Fruit fly (Drosophila melanogaster) whole organism, embryonic: Measurements from ENCODE around the gene EAChm.

Experiments used
- Ada2b ChIP-seq: fragments of 200-800 bp; sonication (Bioruptor generic); IDR thresholded peaks from 2 replicates; pipeline ENCODE4 v1.3.6; 2022; ENCODE audit warnings: missing biosample characterization, missing genetic modification characterization
- Antp ChIP-seq: fragments of 200-800 bp; sonication (Bioruptor generic); optimal IDR thresholded peaks from 3 replicates; lab custom pipeline; 2016; ENCODE audit warnings: missing biosample characterization, missing genetic modification characterization
- B-H2 ChIP-seq: fragments of 200-800 bp; sonication (Bioruptor generic); optimal IDR thresholded peaks from 2 replicates; lab custom pipeline; 2018; ENCODE audit warnings: missing biosample characterization, mild to moderate bottlenecking, missing genetic modification characterization
- Bteb2 ChIP-seq: fragments of 200-800 bp; sonication (Bioruptor generic); optimal IDR thresholded peaks from 2 replicates; lab custom pipeline; 2016; ENCODE audit warnings: missing biosample characterization, missing genetic modification characterization
- CG10543 ChIP-seq: fragments of 200-800 bp; sonication (Bioruptor generic); optimal IDR thresholded peaks from 3 replicates; lab custom pipeline; 2017; ENCODE audit warnings: missing biosample characterization, mild to moderate bottlenecking, missing genetic modification characterization, moderate library complexity
- CG11560 ChIP-seq: fragments of 200-800 bp; sonication (Bioruptor generic); IDR thresholded peaks from 3 replicates; pipeline ENCODE4 v1.3.6; 2022; ENCODE audit warnings: missing biosample characterization, missing genetic modification characterization
- CG12219 ChIP-seq: fragments of 200-800 bp; sonication (Bioruptor generic); optimal IDR thresholded peaks from 3 replicates; lab custom pipeline; 2018; ENCODE audit warnings: missing biosample characterization, mild to moderate bottlenecking, missing genetic modification characterization
- CG12769 ChIP-seq: fragments of 200-800 bp; sonication (Bioruptor generic); optimal IDR thresholded peaks from 2 replicates; lab custom pipeline; 2019; ENCODE audit warnings: missing biosample characterization, mild to moderate bottlenecking, missing genetic modification characterization, moderate library complexity
- CG13424 ChIP-seq: fragments of 200-800 bp; sonication (Bioruptor generic); optimal IDR thresholded peaks from 2 replicates; lab custom pipeline; 2019; ENCODE audit warnings: missing biosample characterization, mild to moderate bottlenecking, missing genetic modification characterization, moderate library complexity
- CG13624 ChIP-seq: fragments of 200-800 bp; sonication (Bioruptor generic); optimal IDR thresholded peaks from 2 replicates; lab custom pipeline; 2016; ENCODE audit warnings: missing biosample characterization, missing genetic modification characterization
- CG15696 ChIP-seq: fragments of 200-800 bp; sonication (Bioruptor generic); optimal IDR thresholded peaks from 2 replicates; lab custom pipeline; 2019; ENCODE audit warnings: missing biosample characterization, mild to moderate bottlenecking, missing genetic modification characterization, moderate library complexity
- CG16815 ChIP-seq: fragments of 200-800 bp; sonication (Bioruptor generic); optimal IDR thresholded peaks from 3 replicates; lab custom pipeline; 2017; ENCODE audit warnings: missing biosample characterization, mild to moderate bottlenecking, missing genetic modification characterization
- CG17359 ChIP-seq: fragments of 200-800 bp; sonication (Bioruptor generic); optimal IDR thresholded peaks from 3 replicates; lab custom pipeline; 2018; ENCODE audit warnings: missing biosample characterization, mild to moderate bottlenecking, missing genetic modification characterization, moderate library complexity
- CG17385 ChIP-seq: fragments of 200-800 bp; sonication (Bioruptor generic); optimal IDR thresholded peaks from 3 replicates; lab custom pipeline; 2018; ENCODE audit warnings: missing biosample characterization, mild to moderate bottlenecking, missing genetic modification characterization
- CG18011 ChIP-seq: fragments of 200-800 bp; sonication (Bioruptor generic); optimal IDR thresholded peaks from 2 replicates; lab custom pipeline; 2017; ENCODE audit warnings: missing biosample characterization, missing genetic modification characterization, mild to moderate bottlenecking, moderate library complexity, missing genotype
- CG32772 ChIP-seq: fragments of 200-800 bp; sonication (Bioruptor generic); IDR thresholded peaks from 2 replicates; pipeline ENCODE4 v1.3.6; 2022; ENCODE audit warnings: missing biosample characterization, missing genetic modification characterization
- CG42726 ChIP-seq: fragments of 200-800 bp; sonication (Bioruptor generic); IDR thresholded peaks from 2 replicates; pipeline ENCODE4 v1.3.6; 2022; ENCODE audit warnings: missing biosample characterization, missing genetic modification characterization; ENCODE audit not compliant: partially characterized antibody
- CG4820 ChIP-seq: fragments of 200-800 bp; sonication (Bioruptor generic); optimal IDR thresholded peaks from 3 replicates; lab custom pipeline; 2016; ENCODE audit warnings: missing biosample characterization, missing genetic modification characterization
- CG9609 ChIP-seq: fragments of 200-800 bp; sonication (Bioruptor generic); optimal IDR thresholded peaks from 3 replicates; lab custom pipeline; 2016; ENCODE audit warnings: missing biosample characterization, missing genetic modification characterization
- E2f2 ChIP-seq: fragments of 200-800 bp; sonication (Bioruptor generic); IDR thresholded peaks from 2 replicates; pipeline ENCODE4 v1.3.6; 2022; ENCODE audit warnings: missing biosample characterization, missing genetic modification characterization
- GATAe ChIP-seq: fragments of 200-800 bp; sonication (Bioruptor generic); conservative IDR thresholded peaks from 2 replicates; pipeline ENCODE4 v1.3.6; 2022; ENCODE audit warnings: missing biosample characterization, missing genetic modification characterization
- H2.0 ChIP-seq: fragments of 200-800 bp; sonication (Bioruptor generic); IDR thresholded peaks from 2 replicates; pipeline ENCODE4 v1.3.6; 2022; ENCODE audit warnings: missing biosample characterization, missing genetic modification characterization
- Lim3 ChIP-seq: fragments of 200-800 bp; sonication (Bioruptor generic); IDR thresholded peaks from 2 replicates; pipeline ENCODE4 v1.3.6; 2022; ENCODE audit warnings: missing biosample characterization, missing genetic modification characterization
- Lpt ChIP-seq: fragments of >200 bp; optimal IDR thresholded peaks from 2 replicates; lab custom pipeline; 2018; ENCODE audit warnings: missing biosample characterization, missing genetic modification characterization
- Ptx1 ChIP-seq: fragments of 200-800 bp; sonication (Bioruptor generic); IDR thresholded peaks from 2 replicates; pipeline ENCODE4 v1.3.6; 2022; ENCODE audit warnings: missing biosample characterization, missing genetic modification characterization
- Rfx ChIP-seq: fragments of 200-800 bp; sonication (Bioruptor generic); IDR thresholded peaks from 2 replicates; pipeline ENCODE4 v1.3.6; 2022; ENCODE audit warnings: missing biosample characterization, missing genetic modification characterization
- Side ChIP-seq: fragments of 200-800 bp; sonication (Bioruptor generic); optimal IDR thresholded peaks from 2 replicates; lab custom pipeline; 2016; ENCODE audit warnings: missing biosample characterization, missing genetic modification characterization
- Ssrp ChIP-seq: fragments of 200-800 bp; sonication (Bioruptor generic); optimal IDR thresholded peaks from 2 replicates; lab custom pipeline; 2018; ENCODE audit warnings: missing biosample characterization, mild to moderate bottlenecking, missing genetic modification characterization, moderate library complexity
- Taf1 ChIP-seq: fragments of 200-800 bp; sonication (Bioruptor generic); IDR thresholded peaks from 2 replicates; pipeline ENCODE4 v1.3.6; 2022; ENCODE audit warnings: missing biosample characterization, missing genetic modification characterization
- Tbp ChIP-seq: fragments of >200 bp; optimal IDR thresholded peaks from 2 replicates; lab custom pipeline; 2018; ENCODE audit warnings: missing biosample characterization, missing genetic modification characterization
- Xbp1 ChIP-seq: fragments of 200-800 bp; sonication (Bioruptor generic); optimal IDR thresholded peaks from 3 replicates; lab custom pipeline; 2016; ENCODE audit warnings: missing biosample characterization, mild to moderate bottlenecking, missing genetic modification characterization
- Xrp1 ChIP-seq: fragments of 200-800 bp; sonication (Bioruptor generic); IDR thresholded peaks from 2 replicates; pipeline ENCODE4 v1.3.6; 2022; ENCODE audit warnings: missing biosample characterization, missing genetic modification characterization
- cad ChIP-seq: fragments of >200 bp; optimal IDR thresholded peaks from 2 replicates; lab custom pipeline; 2017; ENCODE audit warnings: missing biosample characterization, missing genetic modification characterization
- caup ChIP-seq: fragments of 200-800 bp; sonication (Bioruptor generic); optimal IDR thresholded peaks from 3 replicates; lab custom pipeline; 2017; ENCODE audit warnings: missing biosample characterization, mild to moderate bottlenecking, missing genetic modification characterization, moderate library complexity; ENCODE audit not compliant: severe bottlenecking
- chinmo ChIP-seq: fragments of 200-800 bp; sonication (Bioruptor generic); IDR thresholded peaks from 4 replicates; pipeline ENCODE4 v1.3.6; 2022; ENCODE audit warnings: missing biosample characterization, missing genetic modification characterization; ENCODE audit not compliant: partially characterized antibody
- dm ChIP-seq: fragments of 200-800 bp; sonication (Bioruptor generic); optimal IDR thresholded peaks from 3 replicates; lab custom pipeline; 2016; ENCODE audit warnings: missing biosample characterization, missing genetic modification characterization
- fd96Cb ChIP-seq: fragments of 200-800 bp; sonication (Bioruptor generic); optimal IDR thresholded peaks from 2 replicates; lab custom pipeline; 2018; ENCODE audit warnings: missing biosample characterization, mild to moderate bottlenecking, missing genetic modification characterization, moderate library complexity
- gfzf ChIP-seq: fragments of 200-800 bp; sonication (Bioruptor generic); optimal IDR thresholded peaks from 2 replicates; lab custom pipeline; 2016; ENCODE audit warnings: missing biosample characterization, mild to moderate bottlenecking, missing genetic modification characterization, moderate library complexity
- hth ChIP-seq: fragments of >200 bp; optimal IDR thresholded peaks from 2 replicates; lab custom pipeline; 2017; ENCODE audit warnings: inconsistent platforms
- ind ChIP-seq: fragments of 200-800 bp; sonication (Bioruptor generic); optimal IDR thresholded peaks from 3 replicates; lab custom pipeline; 2016; ENCODE audit warnings: missing biosample characterization, missing genetic modification characterization
- jigr1 ChIP-seq: fragments of 200-800 bp; sonication (Bioruptor generic); IDR thresholded peaks from 3 replicates; pipeline ENCODE4 v1.3.6; 2022; ENCODE audit warnings: missing biosample characterization, missing genetic modification characterization
- knrl ChIP-seq: fragments of 200-800 bp; sonication (Bioruptor generic); IDR thresholded peaks from 3 replicates; pipeline ENCODE4 v1.3.6; 2022; ENCODE audit warnings: missing biosample characterization, missing genetic modification characterization; ENCODE audit not compliant: partially characterized antibody
- lmd ChIP-seq: fragments of 200-800 bp; sonication (Bioruptor generic); IDR thresholded peaks from 2 replicates; pipeline ENCODE4 v1.3.6; 2022; ENCODE audit warnings: missing biosample characterization, missing genetic modification characterization
- lov ChIP-seq, 2 experiments: fragments of 200-800 bp in 1 of 2; fragments of >200 bp in 1 of 2; sonication (Bioruptor generic) in 1 of 2; IDR thresholded peaks in 1 of 2; optimal IDR thresholded peaks in 1 of 2; 2 replicates in 1 of 2; 3 replicates in 1 of 2; pipeline versions ENCODE4 v1.3.6 to Lab custom; 2017 to 2022; ENCODE audit warnings: missing biosample characterization in 1 of 2, missing genetic modification characterization in 1 of 2
- pan ChIP-seq, 4 experiments: fragments of >200 bp in 3 of 4; fragments of 200-800 bp in 1 of 4; sonication (Bioruptor generic) in 1 of 4; optimal IDR thresholded peaks in 3 of 4; IDR thresholded peaks in 1 of 4; 2 replicates each; pipeline versions ENCODE4 v1.3.6 to Lab custom; 2017 to 2022; ENCODE audit warnings: missing biosample characterization in 2 of 4, missing genetic modification characterization in 2 of 4, mixed read lengths in 1 of 4
- scrt ChIP-seq: fragments of 200-800 bp; sonication (Bioruptor generic); optimal IDR thresholded peaks from 2 replicates; lab custom pipeline; 2018; ENCODE audit warnings: missing biosample characterization, mild to moderate bottlenecking, missing genetic modification characterization, moderate library complexity
- sqz ChIP-seq: fragments of 200-800 bp; sonication (Bioruptor generic); optimal IDR thresholded peaks from 3 replicates; lab custom pipeline; 2018; ENCODE audit warnings: missing biosample characterization, mild to moderate bottlenecking, missing genetic modification characterization
- tx ChIP-seq: fragments of 200-800 bp; sonication (Bioruptor generic); optimal IDR thresholded peaks from 2 replicates; lab custom pipeline; 2016; ENCODE audit warnings: missing biosample characterization, missing genetic modification characterization
- wdn ChIP-seq: fragments of 200-800 bp; sonication (Bioruptor generic); IDR thresholded peaks from 2 replicates; pipeline ENCODE4 v1.3.6; 2022; ENCODE audit warnings: missing biosample characterization, missing genetic modification characterization

EAChm gene

dm6 chr3L:15102669-15103309, 48.2 kb downstream of the EAChm start (continued):
- TF ChIP-seq H2.0 (GFP tag; lab: Robert Waterston, UW) (no peak), jigr1 (GFP tag; lab: Robert Waterston, UW) (no peak), sqz (no peak), wdn (GFP tag; lab: Robert Waterston, UW) (no peak), CG4820 (GFP tag; lab: Kevin White, UChicago) (no peak), CG9609 (GFP tag; lab: Kevin White, UChicago) (no peak), gfzf (GFP tag; lab: Kevin White, UChicago) (no peak), CG17385 (GFP tag; lab: Kevin White, UChicago) (no peak), Bteb2 (GFP tag; lab: Kevin White, UChicago) (no peak), ind (GFP tag; lab: Kevin White, UChicago) (no peak), knrl (GFP tag; lab: Robert Waterston, UW) (no peak), Lim3 (no peak), fd96Cb (no peak), Antp (GFP tag; lab: Kevin White, UChicago) (no peak), CG32772 (GFP tag; lab: Robert Waterston, UW) (0 out of 2 replicates have a peak, but pooled peaks have one; percentile 23), CG11560 (tag; lab: Robert Waterston, UW) (no peak), CG42726 (GFP tag; lab: Robert Waterston, UW) (no peak), CG13424 (tag; lab: Kevin White, UChicago) (peak; percentile 16), cad (GFP tag; lab: Kevin White, UChicago) (no peak), CG15696 (tag; lab: Kevin White, UChicago) (no peak), Ada2b (GFP tag; lab: Robert Waterston, UW) (no peak), caup (GFP tag; lab: Kevin White, UChicago) (no peak), CG12769 (tag; lab: Kevin White, UChicago) (no peak), CG16815 (GFP tag; lab: Kevin White, UChicago) (no peak), lmd (0 out of 2 replicates have a peak, but pooled peaks have one; percentile 21), Lpt (GFP tag; lab: Kevin White, UChicago) (no peak), CG13624 (no peak), CG12219 (GFP tag; lab: Kevin White, UChicago) (peak; percentile 1), Xrp1 (GFP tag; lab: Robert Waterston, UW) (no peak), CG10543 (GFP tag; lab: Kevin White, UChicago) (no peak), dm (GFP tag; lab: Kevin White, UChicago) (no peak), tx (GFP tag; lab: Kevin White, UChicago) (no peak), GATAe (GFP tag; lab: Robert Waterston, UW) (no peak), Tbp (GFP tag; lab: Kevin White, UChicago) (no peak), hth (no peak), pan (optimal IDR thresholded peaks at IDR 0.05; lab: Kevin White, UChicago) (no peak), pan (GFP tag; optimal IDR thresholded peaks at IDR 0.05 in 1 of 2, IDR thresholded peaks at IDR 0.05 in 1 of 2) (peak in 1 of 2 experiments; percentile 37), B-H2 (GFP tag; lab: Kevin White, UChicago) (no peak), CG18011 (GFP tag; lab: Kevin White, UChicago) (no peak), chinmo (GFP tag; lab: Robert Waterston, UW) (0 out of 4 replicates have a peak, but pooled peaks have one; percentile 45), CG17359 (tag; lab: Kevin White, UChicago) (no peak), Ssrp (tag; lab: Kevin White, UChicago) (peak; percentile 11), E2f2 (GFP tag; lab: Robert Waterston, UW) (no peak), Side (GFP tag; lab: Kevin White, UChicago) (no peak), Taf1 (GFP tag; lab: Robert Waterston, UW) (0 out of 2 replicates have a peak, but pooled peaks have one; percentile 19), Ptx1 (GFP tag; lab: Robert Waterston, UW) (peak; percentile 30; the same call in 1 of the 2 replicates), scrt (no peak), Rfx (GFP tag; lab: Robert Waterston, UW) (peak; percentile 36; the same call in 1 of the 2 replicates), lov (optimal IDR thresholded peaks at IDR 0.05; lab: Kevin White, UChicago) (no peak), lov (GFP tag; IDR thresholded peaks at IDR 0.05; lab: Robert Waterston, UW) (no peak), Xbp1 (GFP tag; lab: Kevin White, UChicago) (peak; percentile 9)
